Fruit fly (Drosophila melanogaster) whole organism, embryonic: ENCODE measurements around the gene neur.

Experiments
- Abd-B ChIP-seq: fragments of 200-800 bp; sonication (Bioruptor generic); optimal IDR thresholded peaks from 2 replicates; lab custom pipeline; 2018; ENCODE audit warnings: missing biosample characterization, mild to moderate bottlenecking, missing genetic modification characterization, moderate library complexity
- Aef1 ChIP-seq: fragments of 200-800 bp; sonication (Bioruptor generic); IDR thresholded peaks from 3 replicates; pipeline ENCODE4 v1.3.6; 2022; ENCODE audit warnings: missing biosample characterization, missing genetic modification characterization
- Atf-2 ChIP-seq: fragments of 200-800 bp; sonication (Bioruptor generic); optimal IDR thresholded peaks from 2 replicates; lab custom pipeline; 2016; ENCODE audit warnings: missing biosample characterization, missing genetic modification characterization
- B-H2 ChIP-seq: fragments of 200-800 bp; sonication (Bioruptor generic); optimal IDR thresholded peaks from 2 replicates; lab custom pipeline; 2018; ENCODE audit warnings: missing biosample characterization, mild to moderate bottlenecking, missing genetic modification characterization
- Bgb ChIP-seq: fragments of 200-800 bp; sonication (Bioruptor generic); IDR thresholded peaks from 2 replicates; pipeline ENCODE4 v1.3.6; 2022; ENCODE audit warnings: missing biosample characterization, missing genetic modification characterization; ENCODE audit not compliant: partially characterized antibody
- C15 ChIP-seq: fragments of 200-800 bp; sonication (Bioruptor generic); IDR thresholded peaks from 3 replicates; pipeline ENCODE4 v1.3.6; 2022; ENCODE audit warnings: missing biosample characterization, missing genetic modification characterization
- CG10267 ChIP-seq: fragments of 200-800 bp; sonication (Bioruptor generic); optimal IDR thresholded peaks from 2 replicates; lab custom pipeline; 2018; ENCODE audit warnings: missing biosample characterization, mild to moderate bottlenecking, missing genetic modification characterization, moderate library complexity
- CG10543 ChIP-seq: fragments of 200-800 bp; sonication (Bioruptor generic); optimal IDR thresholded peaks from 3 replicates; lab custom pipeline; 2017; ENCODE audit warnings: missing biosample characterization, mild to moderate bottlenecking, missing genetic modification characterization, moderate library complexity
- CG12155 ChIP-seq: fragments of 200-800 bp; sonication (Bioruptor generic); optimal IDR thresholded peaks from 3 replicates; lab custom pipeline; 2016; ENCODE audit warnings: missing biosample characterization, missing genetic modification characterization
- CG13287 ChIP-seq: fragments of 200-800 bp; sonication (Bioruptor generic); IDR thresholded peaks from 2 replicates; pipeline ENCODE4 v1.3.6; 2022; ENCODE audit warnings: missing biosample characterization, missing genetic modification characterization; ENCODE audit not compliant: partially characterized antibody
- CG14050 ChIP-seq: fragments of 200-800 bp; sonication (Bioruptor generic); IDR thresholded peaks from 3 replicates; pipeline ENCODE4 v1.3.6; 2022; ENCODE audit warnings: missing biosample characterization, missing genetic modification characterization
- CG15601 ChIP-seq: fragments of 200-800 bp; sonication (Bioruptor generic); optimal IDR thresholded peaks from 3 replicates; lab custom pipeline; 2019; ENCODE audit warnings: missing biosample characterization, mild to moderate bottlenecking, missing genetic modification characterization, moderate library complexity
- CG16813 ChIP-seq: fragments of 200-800 bp; sonication (Bioruptor generic); IDR thresholded peaks from 3 replicates; pipeline ENCODE4 v1.3.6; 2022; ENCODE audit warnings: missing biosample characterization, missing genetic modification characterization; ENCODE audit not compliant: partially characterized antibody
- CG2199 ChIP-seq: fragments of 200-800 bp; sonication (Bioruptor generic); IDR thresholded peaks from 3 replicates; pipeline ENCODE4 v1.3.6; 2022; ENCODE audit warnings: missing biosample characterization, missing genetic modification characterization
- CG32767 ChIP-seq: fragments of 200-800 bp; sonication (Bioruptor generic); IDR thresholded peaks from 2 replicates; pipeline ENCODE4 v1.3.6; 2022; ENCODE audit warnings: missing biosample characterization, missing genetic modification characterization
- CG6272 ChIP-seq: fragments of 200-800 bp; sonication (Bioruptor generic); IDR thresholded peaks from 2 replicates; pipeline ENCODE4 v1.3.6; 2022; ENCODE audit warnings: missing biosample characterization, missing genetic modification characterization
- CG6791 ChIP-seq: fragments of 200-800 bp; sonication (Bioruptor generic); IDR thresholded peaks from 3 replicates; pipeline ENCODE4 v1.3.6; 2022; ENCODE audit warnings: missing biosample characterization, missing genetic modification characterization; ENCODE audit not compliant: partially characterized antibody
- CG6813 ChIP-seq: fragments of 200-800 bp; sonication (Bioruptor generic); optimal IDR thresholded peaks from 2 replicates; lab custom pipeline; 2017; ENCODE audit warnings: missing biosample characterization, missing genetic modification characterization, mild to moderate bottlenecking, moderate library complexity, missing genetic modification reagents
- CG7963 ChIP-seq: fragments of 200-800 bp; sonication (Bioruptor generic); IDR thresholded peaks from 3 replicates; pipeline ENCODE4 v1.3.6; 2022; ENCODE audit warnings: missing biosample characterization, missing genetic modification characterization; ENCODE audit not compliant: partially characterized antibody
- CG8290 ChIP-seq, 3 experiments: fragments of 200-800 bp; sonication (Bioruptor generic); optimal IDR thresholded peaks; 2 replicates each; lab custom pipeline; 2016 to 2019; ENCODE audit warnings: missing biosample characterization in 3 of 3, missing genetic modification characterization in 3 of 3, mild to moderate bottlenecking in 2 of 3, moderate library complexity in 1 of 3
- CG9817 ChIP-seq: fragments of 200-800 bp; sonication (Bioruptor generic); optimal IDR thresholded peaks from 2 replicates; lab custom pipeline; 2018; ENCODE audit warnings: missing biosample characterization, mild to moderate bottlenecking, missing genetic modification characterization, moderate library complexity
- Dad ChIP-seq: fragments of 200-800 bp; sonication (Bioruptor generic); optimal IDR thresholded peaks from 3 replicates; lab custom pipeline; 2016; ENCODE audit warnings: missing biosample characterization, missing genetic modification characterization
- Dbx ChIP-seq: fragments of 200-800 bp; sonication (Bioruptor generic); IDR thresholded peaks from 3 replicates; pipeline ENCODE4 v1.3.6; 2022; ENCODE audit warnings: missing biosample characterization, missing genetic modification characterization
- Dek ChIP-seq: fragments of 200-800 bp; sonication (Bioruptor generic); optimal IDR thresholded peaks from 3 replicates; lab custom pipeline; 2019; ENCODE audit warnings: missing biosample characterization, mild to moderate bottlenecking, missing genetic modification characterization, moderate library complexity
- Ets65A ChIP-seq: fragments of 200-800 bp; sonication (Bioruptor generic); peaks from one replicate; lab custom pipeline; 2016; ENCODE audit warnings: missing biosample characterization, missing genetic modification characterization
- Gug ChIP-seq: fragments of 200-800 bp; sonication (Bioruptor generic); IDR thresholded peaks from 4 replicates; pipeline ENCODE4 v1.3.6; 2022; ENCODE audit warnings: missing biosample characterization, missing genetic modification characterization
- MTF-1 ChIP-seq: fragments of 200-800 bp; sonication (Bioruptor generic); optimal IDR thresholded peaks from 2 replicates; lab custom pipeline; 2018; ENCODE audit warnings: missing biosample characterization, mild to moderate bottlenecking, missing genetic modification characterization, borderline replicate concordance
- Oli ChIP-seq: fragments of 200-800 bp; sonication (Bioruptor generic); optimal IDR thresholded peaks from 2 replicates; lab custom pipeline; 2018; ENCODE audit warnings: missing biosample characterization, mild to moderate bottlenecking, missing genetic modification characterization, moderate library complexity
- Scr ChIP-seq: fragments of 200-800 bp; sonication (Bioruptor generic); IDR thresholded peaks from 2 replicates; pipeline ENCODE4 v1.3.6; 2022; ENCODE audit warnings: missing biosample characterization, missing genetic modification characterization; ENCODE audit not compliant: partially characterized antibody
- Ssrp ChIP-seq: fragments of 200-800 bp; sonication (Bioruptor generic); optimal IDR thresholded peaks from 2 replicates; lab custom pipeline; 2018; ENCODE audit warnings: missing biosample characterization, mild to moderate bottlenecking, missing genetic modification characterization, moderate library complexity
- Taf1 ChIP-seq: fragments of 200-800 bp; sonication (Bioruptor generic); IDR thresholded peaks from 2 replicates; pipeline ENCODE4 v1.3.6; 2022; ENCODE audit warnings: missing biosample characterization, missing genetic modification characterization
- Tbp ChIP-seq: fragments of >200 bp; optimal IDR thresholded peaks from 2 replicates; lab custom pipeline; 2018; ENCODE audit warnings: missing biosample characterization, missing genetic modification characterization
- amos ChIP-seq: fragments of 200-800 bp; sonication (Bioruptor generic); IDR thresholded peaks from 2 replicates; pipeline ENCODE4 v1.3.6; 2022; ENCODE audit warnings: missing biosample characterization, missing genetic modification characterization; ENCODE audit not compliant: partially characterized antibody
- bcd ChIP-seq: fragments of 200-800 bp; sonication (Bioruptor generic); optimal IDR thresholded peaks from 2 replicates; lab custom pipeline; 2017; ENCODE audit warnings: missing biosample characterization, mild to moderate bottlenecking, missing genetic modification characterization
- cg ChIP-seq: fragments of 200-800 bp; sonication (Bioruptor generic); optimal IDR thresholded peaks from 3 replicates; lab custom pipeline; 2019; ENCODE audit warnings: missing biosample characterization, mild to moderate bottlenecking, missing genetic modification characterization, moderate library complexity
- en ChIP-seq: fragments of 200-800 bp; sonication (Bioruptor generic); optimal IDR thresholded peaks from 2 replicates; lab custom pipeline; 2016; ENCODE audit warnings: missing biosample characterization, missing genetic modification characterization
- gsb ChIP-seq: fragments of 200-800 bp; sonication (Bioruptor generic); IDR thresholded peaks from 2 replicates; pipeline ENCODE4 v1.3.6; 2022; ENCODE audit warnings: missing biosample characterization, missing genetic modification characterization
- inv ChIP-seq: fragments of 200-800 bp; sonication (Bioruptor generic); IDR thresholded peaks from 2 replicates; pipeline ENCODE4 v1.3.6; 2022; ENCODE audit warnings: missing biosample characterization, missing genetic modification characterization; ENCODE audit not compliant: partially characterized antibody
- ken ChIP-seq: fragments of 200-800 bp; sonication (Bioruptor generic); IDR thresholded peaks from 3 replicates; pipeline ENCODE4 v1.3.6; 2022; ENCODE audit warnings: missing biosample characterization, missing genetic modification characterization
- pnt ChIP-seq: fragments of 200-800 bp; sonication (Bioruptor generic); optimal IDR thresholded peaks from 3 replicates; lab custom pipeline; 2016; ENCODE audit warnings: missing biosample characterization, missing genetic modification characterization
- pzg ChIP-seq: fragments of 200-800 bp; sonication (Bioruptor generic); optimal IDR thresholded peaks from 3 replicates; lab custom pipeline; 2018; ENCODE audit warnings: missing biosample characterization, mild to moderate bottlenecking, missing genetic modification characterization, moderate library complexity
- ranshi ChIP-seq: fragments of 200-800 bp; sonication (Bioruptor generic); IDR thresholded peaks from 2 replicates; pipeline ENCODE4 v1.3.6; 2022; ENCODE audit warnings: missing biosample characterization, missing genetic modification characterization
- run ChIP-seq: fragments of 200-800 bp; sonication (Bioruptor generic); optimal IDR thresholded peaks from 3 replicates; lab custom pipeline; 2018; ENCODE audit warnings: missing biosample characterization, mild to moderate bottlenecking, missing genetic modification characterization
- stc ChIP-seq: fragments of 200-800 bp; sonication (Bioruptor generic); IDR thresholded peaks from 2 replicates; pipeline ENCODE4 v1.3.6; 2022; ENCODE audit warnings: missing biosample characterization, missing genetic modification characterization
- vnd ChIP-seq: fragments of 200-800 bp; sonication (Bioruptor generic); IDR thresholded peaks from 3 replicates; pipeline ENCODE4 v1.3.6; 2022; ENCODE audit warnings: missing biosample characterization, missing genetic modification characterization; ENCODE audit not compliant: partially characterized antibody
- wdn ChIP-seq: fragments of 200-800 bp; sonication (Bioruptor generic); IDR thresholded peaks from 2 replicates; pipeline ENCODE4 v1.3.6; 2022; ENCODE audit warnings: missing biosample characterization, missing genetic modification characterization
- zen ChIP-seq: fragments of 200-800 bp; sonication (Bioruptor generic); optimal IDR thresholded peaks from 3 replicates; lab custom pipeline; 2018; ENCODE audit warnings: missing biosample characterization, mild to moderate bottlenecking, missing genetic modification characterization, moderate library complexity

Gene neur

dm6 chr3R:9069874-9070273, 30.6 kb upstream of the neur start:
- no peak for TF ChIP-seq ranshi
- no peak for TF ChIP-seq Gug (GFP tag; lab: Robert Waterston, UW)
- TF ChIP-seq CG2199 (GFP tag; lab: Robert Waterston, UW) = peak; percentile 34; the same call in 1 of the 3 replicates
- peak; percentile 57 for TF ChIP-seq CG16813 (GFP tag; lab: Robert Waterston, UW)
- TF ChIP-seq amos = peak; percentile 56; the same call in 1 of the 2 replicates
- TF ChIP-seq Bgb (GFP tag; lab: Robert Waterston, UW) = peak; percentile 52
- TF ChIP-seq Ssrp (tag; lab: Kevin White, UChicago) = no peak
- TF ChIP-seq CG6791 = 0 out of 3 replicates have a peak, but pooled peaks have one; percentile 40
- 0 out of 3 replicates have a peak, but pooled peaks have one; percentile 40 for TF ChIP-seq vnd (GFP tag; lab: Robert Waterston, UW)
- TF ChIP-seq CG10543 (GFP tag; lab: Kevin White, UChicago) = no peak

- TF ChIP-seq run (tag; lab: Kevin White, UChicago) (no peak), CG2199 (GFP tag; lab: Robert Waterston, UW) (0 out of 3 replicates have a peak, but pooled peaks have one; percentile 27), CG16813 (GFP tag; lab: Robert Waterston, UW) (peak; percentile 71), bcd (GFP tag; lab: Kevin White, UChicago) (peak; percentile 23), stc (GFP tag; lab: Robert Waterston, UW) (no peak), CG6813 (GFP tag; lab: Kevin White, UChicago) (no peak), inv (GFP tag; lab: Robert Waterston, UW) (0 out of 2 replicates have a peak, but pooled peaks have one; percentile 42), Scr (GFP tag; lab: Robert Waterston, UW) (peak; percentile 37; the same call in 1 of the 2 replicates), CG10267 (tag; lab: Kevin White, UChicago) (no peak), wdn (GFP tag; lab: Robert Waterston, UW) (no peak), C15 (GFP tag; lab: Robert Waterston, UW) (no peak), Ets65A (peak; percentile 75), Oli (tag; lab: Kevin White, UChicago) (no peak), CG6272 (GFP tag; lab: Robert Waterston, UW) (peak; percentile 37; the same call in 1 of the 2 replicates), CG9817 (tag; lab: Kevin White, UChicago) (no peak), Atf-2 (no peak), Tbp (GFP tag; lab: Kevin White, UChicago) (no peak), gsb (GFP tag; lab: Robert Waterston, UW) (no peak), amos (peak; percentile 70; the same call in 1 of the 2 replicates), en (GFP tag; lab: Kevin White, UChicago) (no peak), MTF-1 (GFP tag; lab: Kevin White, UChicago) (no peak), zen (tag; lab: Kevin White, UChicago) (no peak), CG7963 (GFP tag; lab: Robert Waterston, UW) (no peak), pzg (no peak), CG8290 (GFP tag; optimal IDR thresholded peaks at IDR 0.05; lab: Kevin White, UChicago) (no peak), CG8290 (tag; optimal IDR thresholded peaks at IDR 0.05; lab: Kevin White, UChicago) (no peak), pnt (no peak), Taf1 (GFP tag; lab: Robert Waterston, UW) (no peak), Aef1 (no peak), CG12155 (no peak), ken (no peak), CG32767 (GFP tag; lab: Robert Waterston, UW) (no peak), B-H2 (GFP tag; lab: Kevin White, UChicago) (no peak), CG6791 (peak; percentile 71; the same call in 2 of the 3 replicates), Dad (GFP tag; lab: Kevin White, UChicago) (no peak), CG14050 (GFP tag; lab: Robert Waterston, UW) (no peak), CG13287 (GFP tag; lab: Robert Waterston, UW) (0 out of 2 replicates have a peak, but pooled peaks have one; percentile 20), cg (peak; percentile 53), Abd-B (GFP tag; lab: Kevin White, UChicago) (no peak), CG15601 (tag; lab: Kevin White, UChicago) (no peak), Dbx (GFP tag; lab: Robert Waterston, UW) (peak; percentile 15; the same call in 1 of the 3 replicates), Dek (tag; lab: Kevin White, UChicago) (no peak)
These were observed 29.1 kb upstream of the neur start for dm6 chr3R:9068418-9068817.
